Worm (Caenorhabditis elegans): ENCODE measurements around the gene fbxb-102.

The fbxb-102 gene

DNA sequence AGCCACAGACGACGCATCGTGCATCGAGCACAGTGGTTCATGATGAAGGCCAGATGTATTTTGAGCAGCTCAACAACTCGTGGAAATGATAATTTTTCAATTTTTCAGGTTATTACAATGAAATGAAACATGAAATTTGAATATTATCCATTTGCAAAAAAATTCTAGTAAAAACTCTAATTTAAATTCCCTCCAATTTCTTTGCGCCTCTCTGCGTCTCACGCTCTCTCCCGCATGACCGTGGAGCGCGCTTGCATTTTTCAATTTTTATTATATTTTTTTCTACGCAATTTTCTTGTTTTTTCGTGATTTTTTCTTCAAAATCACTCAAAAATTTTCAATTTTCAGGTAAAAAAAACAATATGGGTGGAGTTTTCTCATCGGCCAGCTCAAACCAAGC lies 23.3 kb upstream of the fbxb-102 start, which contains the start of gene tag-281:
Gene tag-281, plus strand, starts transcription at position 340 of the 400 bp plus-strand sequence.
- TF ChIP-seq nfya-1 (tag; optimal IDR thresholded peaks at IDR 0.05) (peak; percentile 68), ets-4 (tag; optimal IDR thresholded peaks at IDR 0.05) (no peak), ceh-31 (tag; optimal IDR thresholded peaks at IDR 0.05) (peak; percentile 15), ref-2 (tag; optimal IDR thresholded peaks at IDR 0.05) (no peak), ceh-45 (GFP tag; IDR thresholded peaks at IDR 0.05) (no peak), gmeb-2 (tag; optimal IDR thresholded peaks at IDR 0.05) (no peak), mec-3 (tag; optimal IDR thresholded peaks at IDR 0.05; ENCODE audit: borderline replicate concordance) (no peak), K02D7.2 (tag; optimal IDR thresholded peaks at IDR 0.05) (no peak), K09A11.1 (tag; optimal IDR thresholded peaks at IDR 0.05; ENCODE audit: insufficient read depth) (no peak), nhr-232 (tag; optimal IDR thresholded peaks at IDR 0.05) (no peak), unc-42 (tag; optimal IDR thresholded peaks at IDR 0.05) (peak; percentile 47), C38D4.7 (GFP tag; optimal IDR thresholded peaks at IDR 0.05) (no peak), ceh-34 (tag; optimal IDR thresholded peaks at IDR 0.05) (peak; percentile 12), fax-1 (tag; optimal IDR thresholded peaks at IDR 0.05) (no peak), ceh-48 (tag; optimal IDR thresholded peaks at IDR 0.05) (peak; percentile 3), syd-9 (tag; optimal IDR thresholded peaks at IDR 0.05) (no peak), sox-4 (tag; optimal IDR thresholded peaks at IDR 0.05) (no peak), ceh-18 (tag; optimal IDR thresholded peaks at IDR 0.05) (peak; percentile 25), hlh-8 (tag; optimal IDR thresholded peaks at IDR 0.05) (no peak), dve-1 (tag; optimal IDR thresholded peaks at IDR 0.05) (no peak), fkh-6 (tag; optimal IDR thresholded peaks at IDR 0.05) (no peak), unc-86 (tag; optimal IDR thresholded peaks at IDR 0.05) (peak; percentile 21), pax-1 (tag; optimal IDR thresholded peaks at IDR 0.05) (peak; percentile 6)

DNA sequence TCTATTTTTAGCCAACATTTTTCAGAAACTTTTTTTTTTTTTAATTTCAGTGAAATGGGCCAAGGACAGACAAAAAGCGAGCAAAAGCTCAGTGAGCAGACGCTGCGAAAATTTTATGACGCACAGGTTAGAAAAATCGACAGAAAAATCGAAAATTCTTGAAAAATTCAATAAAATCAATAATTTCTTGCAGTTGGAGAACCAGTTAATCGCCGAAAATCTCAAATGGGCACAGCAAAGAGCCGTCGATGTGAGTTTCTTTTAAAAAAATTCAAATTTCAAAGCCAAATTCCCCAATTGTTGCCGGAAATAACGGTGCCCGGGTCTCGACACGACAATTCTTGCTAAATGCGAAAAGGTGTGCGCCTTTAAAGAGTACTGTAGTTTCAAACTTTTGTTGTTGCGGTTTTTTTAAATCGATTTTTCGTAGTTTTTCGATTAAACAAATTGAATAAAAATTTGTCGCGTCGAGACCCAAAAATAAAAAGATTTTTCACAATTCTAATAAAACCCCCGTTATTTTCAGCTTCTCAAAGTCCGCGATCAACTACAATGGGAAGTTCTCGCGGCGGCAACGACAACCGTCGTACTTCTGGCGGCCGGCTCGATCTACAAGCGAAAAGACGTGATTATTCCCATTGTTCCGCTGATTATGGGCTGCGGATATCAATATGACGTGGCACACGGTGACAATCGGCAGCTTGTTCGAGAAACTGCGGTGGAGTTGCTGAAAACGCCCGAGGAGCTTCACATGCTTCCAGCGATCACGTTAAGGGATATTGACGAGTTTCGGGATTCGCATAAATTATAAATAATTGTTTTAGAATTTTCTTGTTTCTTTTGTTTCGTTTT lies 21.9 kb upstream of the fbxb-102 start, which contains the start of gene tag-280:
Gene tag-280, plus strand, starts transcription at position 51 of the 852 bp plus-strand sequence.
- TF ChIP-seq ceh-9 (tag; optimal IDR thresholded peaks at IDR 0.05) = no peak

DNA sequence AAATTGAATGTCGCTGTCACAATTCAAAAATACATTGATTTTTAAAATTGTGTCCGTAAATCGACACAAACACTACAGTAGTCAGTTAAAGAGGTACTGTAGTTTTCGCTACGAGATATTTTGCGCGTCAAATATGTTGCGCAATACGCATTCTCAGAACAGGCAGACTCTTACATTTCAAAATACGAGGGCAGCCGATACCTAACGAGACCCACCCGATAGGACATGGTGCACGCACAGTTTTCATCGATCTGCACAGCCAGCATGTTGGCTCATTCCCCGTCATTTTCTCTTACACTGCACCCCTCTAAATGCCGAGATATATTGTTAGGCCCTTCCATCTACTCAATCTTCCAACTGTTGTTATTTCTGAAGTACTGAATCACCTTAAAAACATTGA lies 20.5 kb upstream of the fbxb-102 start, which contains the start of gene F15A4.2:
Gene F15A4.2, plus strand, starts transcription at position 301 of the 400 bp plus-strand sequence.
- no peak for TF ChIP-seq T23F11.4 (GFP tag; optimal IDR thresholded peaks at IDR 0.05)
- no peak for TF ChIP-seq hlh-8 (tag; optimal IDR thresholded peaks at IDR 0.05)
- no peak for TF ChIP-seq nhr-11 (tag; optimal IDR thresholded peaks at IDR 0.05)
- no peak for TF ChIP-seq pros-1 (tag; optimal IDR thresholded peaks at IDR 0.05)
- no peak for TF ChIP-seq ceh-31 (tag; optimal IDR thresholded peaks at IDR 0.05)
- no peak for TF ChIP-seq sox-2 (GFP tag; IDR thresholded peaks at IDR 0.05)
- TF ChIP-seq dmd-4 (tag; optimal IDR thresholded peaks at IDR 0.05; ENCODE audit: borderline replicate concordance) = no peak
- TF ChIP-seq unc-3 (GFP tag; conservative IDR thresholded peaks at IDR 0.05) = no peak
- no peak for TF ChIP-seq unc-3 (tag; optimal IDR thresholded peaks at IDR 0.05)
- no peak for TF ChIP-seq nfya-1 (tag; optimal IDR thresholded peaks at IDR 0.05)
- no peak for TF ChIP-seq pat-9 (tag; optimal IDR thresholded peaks at IDR 0.05)
- TF ChIP-seq K09A11.1 (tag; optimal IDR thresholded peaks at IDR 0.05; ENCODE audit: insufficient read depth) = no peak
- TF ChIP-seq ceh-34 (tag; optimal IDR thresholded peaks at IDR 0.05) = no peak
- no peak for TF ChIP-seq ref-2 (tag; optimal IDR thresholded peaks at IDR 0.05)
- TF ChIP-seq ceh-45 (GFP tag; IDR thresholded peaks at IDR 0.05) = no peak
- TF ChIP-seq ceh-6 (GFP tag; optimal IDR thresholded peaks at IDR 0.05) = no peak
- TF ChIP-seq K02D7.2 (tag; optimal IDR thresholded peaks at IDR 0.05) = no peak
- no peak for TF ChIP-seq pha-2 (tag; optimal IDR thresholded peaks at IDR 0.05)

DNA sequence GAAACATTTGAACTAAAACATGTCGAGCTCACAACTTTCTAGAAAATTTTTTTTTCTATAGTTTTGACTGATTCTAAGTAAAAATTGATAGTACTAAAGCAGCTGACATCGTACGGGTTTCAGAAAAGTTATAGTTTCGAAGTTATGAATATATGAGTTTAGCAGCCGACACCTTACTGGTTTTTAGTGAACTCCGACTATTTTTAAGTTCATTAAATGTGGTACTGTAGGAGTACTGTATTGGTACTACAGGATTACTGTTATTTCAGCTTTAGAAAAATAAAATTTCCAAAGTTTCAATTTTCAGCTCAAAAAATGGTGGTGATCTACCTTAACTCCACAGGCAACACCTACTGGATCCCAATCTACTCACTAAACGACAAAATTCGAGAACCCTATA lies 17.2 kb upstream of the fbxb-102 start, which contains the start of gene sre-37:
Gene sre-37, plus strand, starts transcription at position 301 of the 400 bp plus-strand sequence.
- TF ChIP-seq ceh-31 (tag; optimal IDR thresholded peaks at IDR 0.05) = no peak
- no peak for TF ChIP-seq hlh-13 (GFP tag; optimal IDR thresholded peaks at IDR 0.05)
- TF ChIP-seq ceh-30 (tag; optimal IDR thresholded peaks at IDR 0.05) = no peak

Measured in whole organism, late embryonic.